Worm (Caenorhabditis elegans) whole organism, L2 larva: Measurements from ENCODE around the gene T19E7.6.

Experiments used
- F13H6.1 ChIP-seq: sonication (generic microtip); optimal IDR thresholded peaks from 2 replicates; lab custom pipeline; 2016; ENCODE audit warnings: missing genetic modification characterization, missing compliant biosample characterization
- R02D3.7 ChIP-seq: fragments of 150-350 bp; optimal IDR thresholded peaks from 2 replicates; lab custom pipeline; 2014; ENCODE audit warnings: missing biosample characterization, missing genetic modification characterization
- Y55F3AM.14 ChIP-seq: fragments of 200-800 bp; sonication (Bioruptor generic); optimal IDR thresholded peaks from 2 replicates; lab custom pipeline; 2018; ENCODE audit warnings: mild to moderate bottlenecking, missing genetic modification characterization, missing compliant biosample characterization
- alr-1 ChIP-seq: fragments of 150-350 bp; optimal IDR thresholded peaks from 2 replicates; lab custom pipeline; 2014; ENCODE audit warnings: missing biosample characterization, missing genetic modification characterization
- ceh-16 ChIP-seq: fragments of 150-350 bp; optimal IDR thresholded peaks from 2 replicates; lab custom pipeline; 2014; ENCODE audit warnings: missing biosample characterization, missing genetic modification characterization
- ceh-82 ChIP-seq: fragments of 150-350 bp; optimal IDR thresholded peaks from 2 replicates; lab custom pipeline; 2014; ENCODE audit warnings: missing biosample characterization, missing genetic modification characterization
- crh-2 ChIP-seq: sonication (generic microtip); optimal IDR thresholded peaks from 2 replicates; lab custom pipeline; 2017; ENCODE audit warnings: missing biosample characterization, missing genetic modification characterization
- dmd-4 ChIP-seq: sonication (generic microtip); optimal IDR thresholded peaks from 2 replicates; lab custom pipeline; 2017; ENCODE audit warnings: missing biosample characterization, missing genetic modification characterization
- egl-27 ChIP-seq: sonication (generic microtip); optimal IDR thresholded peaks from 3 replicates; lab custom pipeline; 2017; ENCODE audit warnings: missing biosample characterization, missing genetic modification reagents, missing genetic modification characterization
- fos-1 ChIP-seq: fragments of 150-350 bp; optimal IDR thresholded peaks from 2 replicates; lab custom pipeline; 2014; ENCODE audit warnings: missing biosample characterization, missing genetic modification characterization
- gmeb-1 ChIP-seq: fragments of 150-350 bp; optimal IDR thresholded peaks from 2 replicates; lab custom pipeline; 2014; ENCODE audit warnings: missing biosample characterization, missing genetic modification characterization
- lin-11 ChIP-seq: fragments of 150-350 bp; sonication (generic microtip); optimal IDR thresholded peaks from 2 replicates; lab custom pipeline; 2014; ENCODE audit warnings: missing biosample characterization, missing genetic modification characterization, inconsistent platforms, mixed read lengths
- lsy-2 ChIP-seq, 2 experiments: fragments of 150-350 bp in 1 of 2; sonication (generic microtip) in 1 of 2; optimal IDR thresholded peaks; 2 replicates each; lab custom pipeline; 2014 to 2017; ENCODE audit warnings: missing biosample characterization in 2 of 2, missing genetic modification characterization in 2 of 2
- mab-5 ChIP-seq: fragments of 150-350 bp; optimal IDR thresholded peaks from 2 replicates; lab custom pipeline; 2014; ENCODE audit warnings: missing biosample characterization, missing genetic modification characterization
- mbf-1 ChIP-seq: sonication (generic microtip); optimal IDR thresholded peaks from 2 replicates; lab custom pipeline; 2017; ENCODE audit warnings: missing biosample characterization, missing genetic modification characterization
- mdl-1 ChIP-seq, 2 experiments: fragments of 150-350 bp in 1 of 2; sonication (generic microtip) in 1 of 2; optimal IDR thresholded peaks; 2 replicates each; lab custom pipeline; 2017; ENCODE audit warnings: missing biosample characterization in 2 of 2, missing genetic modification characterization in 2 of 2
- nhr-10 ChIP-seq: sonication (generic microtip); optimal IDR thresholded peaks from 2 replicates; lab custom pipeline; 2017; ENCODE audit warnings: missing biosample characterization, missing genetic modification characterization
- nhr-12 ChIP-seq: fragments of 150-350 bp; optimal IDR thresholded peaks from 2 replicates; lab custom pipeline; 2014; ENCODE audit warnings: missing biosample characterization, missing genetic modification characterization
- nhr-21 ChIP-seq: fragments of 150-350 bp; optimal IDR thresholded peaks from 2 replicates; lab custom pipeline; 2014; ENCODE audit warnings: missing biosample characterization, missing genetic modification characterization
- nhr-237 ChIP-seq: fragments of 150-350 bp; optimal IDR thresholded peaks from 2 replicates; lab custom pipeline; 2014; ENCODE audit warnings: missing biosample characterization, missing genetic modification characterization
- nhr-25 ChIP-seq: fragments of 150-350 bp; sonication (generic microtip); optimal IDR thresholded peaks from 3 replicates; lab custom pipeline; 2014; ENCODE audit warnings: missing biosample characterization, missing genetic modification characterization
- nhr-6 ChIP-seq: fragments of 150-350 bp; optimal IDR thresholded peaks from 2 replicates; lab custom pipeline; 2014; ENCODE audit warnings: missing biosample characterization, missing genetic modification characterization
- nhr-77 ChIP-seq: fragments of 150-350 bp; optimal IDR thresholded peaks from 2 replicates; lab custom pipeline; 2014; ENCODE audit warnings: missing biosample characterization, missing genetic modification characterization
- sem-4 ChIP-seq: fragments of 150-350 bp; optimal IDR thresholded peaks from 2 replicates; lab custom pipeline; 2014; ENCODE audit warnings: missing biosample characterization, missing genetic modification reagents, missing genetic modification characterization
- skn-1 ChIP-seq: sonication (generic microtip); optimal IDR thresholded peaks from 2 replicates; lab custom pipeline; 2017; ENCODE audit warnings: missing biosample characterization, missing genetic modification characterization
- sma-3 ChIP-seq: sonication (generic microtip); optimal IDR thresholded peaks from 2 replicates; lab custom pipeline; 2016; ENCODE audit warnings: missing genetic modification reagents, missing genetic modification characterization, missing compliant biosample characterization
- sma-9 ChIP-seq, 2 experiments: fragments of 150-350 bp in 1 of 2; sonication (generic microtip) in 1 of 2; optimal IDR thresholded peaks; 2 replicates each; lab custom pipeline; 2014 to 2016; ENCODE audit warnings: missing genetic modification characterization in 2 of 2, mild to moderate bottlenecking in 1 of 2, missing biosample characterization in 1 of 2, missing compliant biosample characterization in 1 of 2, missing genetic modification reagents in 1 of 2, moderate library complexity in 1 of 2
- unc-39 ChIP-seq: fragments of 150-350 bp; optimal IDR thresholded peaks from 2 replicates; lab custom pipeline; 2014; ENCODE audit warnings: missing biosample characterization, missing genetic modification characterization
- unc-55 ChIP-seq: fragments of 150-350 bp; sonication (generic microtip); optimal IDR thresholded peaks from 3 replicates; lab custom pipeline; 2014; ENCODE audit warnings: missing biosample characterization, missing genetic modification reagents, missing genetic modification characterization
- unc-62 ChIP-seq: fragments of 150-350 bp; optimal IDR thresholded peaks from 2 replicates; lab custom pipeline; 2014; ENCODE audit warnings: missing biosample characterization, missing genetic modification reagents, missing genetic modification characterization
- zag-1 ChIP-seq: fragments of 150-350 bp; optimal IDR thresholded peaks from 2 replicates; lab custom pipeline; 2014; ENCODE audit warnings: missing biosample characterization, missing genetic modification characterization
- ztf-1 ChIP-seq: fragments of 200-800 bp; sonication (Bioruptor generic); conservative IDR thresholded peaks from 2 replicates; pipeline ENCODE4 v1.3.6; 2022; ENCODE audit warnings: missing genetic modification characterization, missing compliant biosample characterization
- ztf-11 ChIP-seq: sonication (generic microtip); optimal IDR thresholded peaks from 2 replicates; lab custom pipeline; 2017; ENCODE audit warnings: missing biosample characterization, missing genetic modification characterization
- ztf-4 ChIP-seq: fragments of 150-350 bp; optimal IDR thresholded peaks from 2 replicates; lab custom pipeline; 2014; ENCODE audit warnings: missing biosample characterization, missing genetic modification characterization

Gene T19E7.6

DNA sequence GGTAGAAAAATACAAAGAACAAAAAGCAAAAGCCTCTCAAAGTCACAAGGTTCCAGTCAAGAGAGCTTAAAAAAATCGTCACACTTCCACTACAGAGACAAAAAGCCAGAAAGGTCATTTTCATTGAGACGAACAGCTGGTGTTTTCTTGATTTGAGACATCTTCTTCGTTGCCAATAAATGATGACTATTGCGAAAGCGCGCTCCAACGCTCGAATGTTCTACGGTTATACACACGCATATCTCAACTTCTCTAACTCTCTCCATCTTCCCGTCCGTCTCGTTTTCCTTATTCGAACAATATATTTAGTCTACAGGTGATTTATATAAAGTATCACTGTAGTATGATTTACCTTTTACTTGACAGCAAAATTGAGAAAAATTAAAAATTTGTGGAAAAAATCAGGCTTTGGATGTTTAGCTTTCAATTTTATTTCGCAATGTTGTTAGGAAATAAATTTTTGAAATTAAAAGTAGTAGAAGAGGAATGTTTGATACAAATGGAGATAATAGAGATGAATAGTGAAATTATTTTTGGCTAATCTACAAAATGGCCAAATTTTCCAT lies 3.9 kb downstream of the T19E7.6 start (continued):
- TF ChIP-seq sma-9 (GFP tag; optimal IDR thresholded peaks at IDR 0.05; lab: Kevin White, UChicago): peak; percentile 41
- no peak for TF ChIP-seq sma-9 (tag; optimal IDR thresholded peaks at IDR 0.05; lab: Kevin White, UChicago)
- no peak for TF ChIP-seq nhr-10 (tag; lab: Kevin White, UChicago)
- TF ChIP-seq skn-1 (tag; lab: Kevin White, UChicago): peak; percentile 96
- TF ChIP-seq alr-1 (tag; lab: Kevin White, UChicago): no peak
- TF ChIP-seq unc-55 (GFP tag; lab: Kevin White, UChicago): peak; percentile 78
- no peak for TF ChIP-seq ceh-16 (tag; lab: Kevin White, UChicago)
- TF ChIP-seq lin-11 (tag; lab: Kevin White, UChicago): no peak
- TF ChIP-seq nhr-25 (tag; lab: Kevin White, UChicago): peak; percentile 72
- peak; percentile 69 for TF ChIP-seq fos-1 (tag; lab: Kevin White, UChicago)
- peak; percentile 9 for TF ChIP-seq ztf-4
- TF ChIP-seq F13H6.1 (tag; lab: Kevin White, UChicago): peak; percentile 30
- peak; percentile 32 for TF ChIP-seq crh-2

- TF ChIP-seq mab-5 (tag; lab: Kevin White, UChicago) (no peak), nhr-25 (tag; lab: Kevin White, UChicago) (peak; percentile 30), nhr-21 (no peak), skn-1 (tag; lab: Kevin White, UChicago) (peak; percentile 69), dmd-4 (no peak)
- TF ChIP-seq, all 48 proteins: peak for 2
Observed at ce11 chrIV:5664375-5665004, 4.8 kb downstream of the T19E7.6 start, which contains the start of gene bec-1. Gene bec-1 (minus strand): TSS chrIV:5664425.

- TF ChIP-seq crh-2: no peak
- no peak for TF ChIP-seq nhr-77 (tag; lab: Kevin White, UChicago)
- no peak for TF ChIP-seq ztf-1 (GFP tag; lab: Robert Waterston, UW)
- TF ChIP-seq sma-9 (GFP tag; optimal IDR thresholded peaks at IDR 0.05; lab: Kevin White, UChicago): no peak
- TF ChIP-seq sma-9 (tag; optimal IDR thresholded peaks at IDR 0.05; lab: Kevin White, UChicago): no peak
- TF ChIP-seq mdl-1 (tag; optimal IDR thresholded peaks at IDR 0.05; lab: Kevin White, UChicago): no peak
- TF ChIP-seq lin-11 (tag; lab: Kevin White, UChicago): no peak
- TF ChIP-seq lsy-2 (tag; optimal IDR thresholded peaks at IDR 0.05; lab: Kevin White, UChicago): no peak
Observed at ce11 chrIV:5662886-5663285, 6.4 kb downstream of the T19E7.6 start.

ce11 chrIV:5662073-5662472 lies 7.2 kb downstream of the T19E7.6 start:
- no peak for TF ChIP-seq ztf-11
- TF ChIP-seq nhr-237 (tag; lab: Kevin White, UChicago): no peak
- TF ChIP-seq ceh-82 (tag; lab: Kevin White, UChicago): no peak
- no peak for TF ChIP-seq skn-1 (tag; lab: Kevin White, UChicago)
- no peak for TF ChIP-seq crh-2
- TF ChIP-seq egl-27 (tag; lab: Kevin White, UChicago): no peak
- TF ChIP-seq ceh-16 (tag; lab: Kevin White, UChicago): no peak
- no peak for TF ChIP-seq nhr-12

ce11 chrIV:5660239-5660638 lies 9.1 kb downstream of the T19E7.6 start, which contains the start of gene skn-1:
Gene skn-1 (minus strand): TSS chrIV:5660384.
- no peak for TF ChIP-seq R02D3.7 (tag; lab: Kevin White, UChicago)
- no peak for TF ChIP-seq ceh-82 (tag; lab: Kevin White, UChicago)
- TF ChIP-seq nhr-6 (tag; lab: Kevin White, UChicago): no peak
- no peak for TF ChIP-seq gmeb-1 (tag; lab: Kevin White, UChicago)
- no peak for TF ChIP-seq mbf-1 (tag; lab: Kevin White, UChicago)
- no peak for TF ChIP-seq Y55F3AM.14 (GFP tag; lab: Kevin White, UChicago)
- no peak for TF ChIP-seq ztf-1 (GFP tag; lab: Robert Waterston, UW)
- TF ChIP-seq sem-4: no peak
- TF ChIP-seq sma-3 (GFP tag; lab: Kevin White, UChicago): no peak
- no peak for TF ChIP-seq dmd-4
- no peak for TF ChIP-seq zag-1 (tag; lab: Kevin White, UChicago)
- TF ChIP-seq unc-39 (tag; lab: Kevin White, UChicago): no peak
- TF ChIP-seq F13H6.1 (tag; lab: Kevin White, UChicago): no peak
- no peak for TF ChIP-seq ztf-4
- no peak for TF ChIP-seq nhr-10 (tag; lab: Kevin White, UChicago)
- no peak for TF ChIP-seq fos-1 (tag; lab: Kevin White, UChicago)
- TF ChIP-seq unc-55 (GFP tag; lab: Kevin White, UChicago): no peak
- no peak for TF ChIP-seq unc-62 (GFP tag; lab: Kevin White, UChicago)
